Worm (Caenorhabditis elegans): ENCODE results near the gene srg-25.

DNA sequence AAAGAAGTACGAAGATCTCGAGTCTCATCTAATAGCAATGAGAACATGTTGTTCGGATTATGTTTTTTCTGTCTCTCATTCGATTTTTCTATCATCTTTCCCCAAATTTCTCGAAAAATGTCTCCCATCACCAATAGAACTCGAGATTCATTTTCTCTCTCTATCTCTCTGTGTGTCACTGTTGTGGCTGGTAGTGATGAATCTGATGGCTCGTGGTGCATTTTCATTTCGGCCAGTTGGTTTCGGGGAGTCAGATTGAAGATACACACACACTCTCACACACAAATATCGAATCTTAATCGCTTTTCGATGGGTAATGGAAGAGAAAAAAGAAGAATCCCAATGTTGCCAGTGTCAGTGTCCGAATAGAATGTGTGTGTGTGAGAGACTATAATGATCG, 49.4 kb downstream of the srg-25 start:
- TF ChIP-seq med-1 (GFP tag; optimal IDR thresholded peaks at IDR 0.05; ENCODE audit: insufficient read depth) = no peak
- TF ChIP-seq klf-2 (GFP tag; conservative IDR thresholded peaks at IDR 0.05) = no peak
